Fruit fly (Drosophila melanogaster) whole organism, wandering third instar larva: ENCODE results near the gene IFT43.

ENCODE experiments used
- CG32264 ChIP-seq: fragments of 200-800 bp; sonication (Bioruptor generic); optimal IDR thresholded peaks from 2 replicates; lab custom pipeline; 2016; ENCODE audit warnings: missing biosample characterization, missing genetic modification characterization
- CrebA ChIP-seq: fragments of 200-800 bp; sonication (Bioruptor generic); optimal IDR thresholded peaks from 2 replicates; lab custom pipeline; 2016; ENCODE audit warnings: missing biosample characterization, mild to moderate bottlenecking, missing genetic modification characterization, borderline replicate concordance
- Hr78 ChIP-seq: fragments of >200 bp; optimal IDR thresholded peaks from 2 replicates; lab custom pipeline; 2017; ENCODE audit warnings: missing biosample characterization, missing genetic modification characterization
- Hr83 ChIP-seq: fragments of 200-300 bp; sonication (Bioruptor generic); optimal IDR thresholded peaks from 2 replicates; lab custom pipeline; 2016; ENCODE audit warnings: missing biosample characterization, mild to moderate bottlenecking, missing genetic modification characterization, moderate library complexity; ENCODE audit not compliant: poor library complexity, severe bottlenecking
- OdsH ChIP-seq: fragments of 200-800 bp; sonication (Bioruptor generic); optimal IDR thresholded peaks from 2 replicates; lab custom pipeline; 2016; ENCODE audit warnings: missing biosample characterization, mild to moderate bottlenecking, missing genetic modification characterization
- pan ChIP-seq: fragments of >200 bp; optimal IDR thresholded peaks from 2 replicates; lab custom pipeline; 2017

dm6 chr2L:12674365-12674764 is 20.4 kb downstream of the IFT43 start:
- TF ChIP-seq Hr83 (no peak), OdsH (GFP tag; lab: Kevin White, UChicago) (no peak), pan (lab: Kevin White, UChicago) (no peak), Hr78 (GFP tag; lab: Kevin White, UChicago) (no peak), CrebA (no peak), CG32264 (GFP tag; lab: Kevin White, UChicago) (no peak)
